Fruit fly (Drosophila melanogaster) whole organism, pupa: Measurements from ENCODE around the gene CG10116.

Experiments
- CG10348 ChIP-seq: fragments of 200-800 bp; sonication (Bioruptor generic); IDR thresholded peaks from 2 replicates; pipeline ENCODE4 v1.3.6; 2022; ENCODE audit warnings: missing biosample characterization, missing genetic modification characterization
- CG12605 ChIP-seq: fragments of 200-800 bp; sonication (Bioruptor generic); IDR thresholded peaks from 2 replicates; pipeline ENCODE4 v1.3.6; 2022; ENCODE audit warnings: missing biosample characterization, missing genetic modification characterization
- CG13204 ChIP-seq: fragments of 200-800 bp; sonication (Bioruptor generic); optimal IDR thresholded peaks from 2 replicates; lab custom pipeline; 2018; ENCODE audit warnings: missing biosample characterization, mild to moderate bottlenecking, missing genetic modification characterization, moderate library complexity
- CG14655 ChIP-seq: fragments of 200-800 bp; sonication (Bioruptor generic); optimal IDR thresholded peaks from 3 replicates; lab custom pipeline; 2017; ENCODE audit warnings: mild to moderate bottlenecking, missing biosample characterization, missing genetic modification reagents, missing genetic modification characterization
- CG15710 ChIP-seq: fragments of 200-800 bp; sonication (Bioruptor generic); optimal IDR thresholded peaks from 2 replicates; lab custom pipeline; 2018; ENCODE audit warnings: missing biosample characterization, mild to moderate bottlenecking, missing genetic modification characterization, moderate library complexity
- CG17806 ChIP-seq: fragments of 200-800 bp; sonication (Bioruptor generic); optimal IDR thresholded peaks from 2 replicates; lab custom pipeline; 2018; ENCODE audit warnings: missing biosample characterization, mild to moderate bottlenecking, missing genetic modification characterization, moderate library complexity
- CG32121 ChIP-seq: fragments of 200-800 bp; sonication (Bioruptor generic); IDR thresholded peaks from 2 replicates; pipeline ENCODE4 v1.3.6; 2022; ENCODE audit warnings: missing biosample characterization, missing genetic modification characterization
- CG34367 ChIP-seq: fragments of 200-800 bp; sonication (Bioruptor generic); optimal IDR thresholded peaks from 2 replicates; lab custom pipeline; 2018; ENCODE audit warnings: missing biosample characterization, mild to moderate bottlenecking, missing genetic modification characterization
- CG4496 ChIP-seq: fragments of 200-800 bp; sonication (Bioruptor generic); IDR thresholded peaks from 3 replicates; pipeline ENCODE4 v1.3.6; 2022; ENCODE audit warnings: missing biosample characterization, missing genetic modification characterization
- CG8159 ChIP-seq: fragments of 200-800 bp; sonication (Bioruptor generic); optimal IDR thresholded peaks from 3 replicates; lab custom pipeline; 2018; ENCODE audit warnings: missing biosample characterization, mild to moderate bottlenecking, missing genetic modification characterization, moderate library complexity
- CG8301 ChIP-seq: fragments of 200-800 bp; sonication (Bioruptor generic); optimal IDR thresholded peaks from 2 replicates; lab custom pipeline; 2018; ENCODE audit warnings: missing biosample characterization, mild to moderate bottlenecking, missing genetic modification characterization
- CG9948 ChIP-seq: fragments of 200-800 bp; sonication (Bioruptor generic); optimal IDR thresholded peaks from 2 replicates; lab custom pipeline; 2018; ENCODE audit warnings: missing biosample characterization, mild to moderate bottlenecking, missing genetic modification characterization, moderate library complexity
- D1 ChIP-seq: fragments of 200-800 bp; sonication (Bioruptor generic); optimal IDR thresholded peaks from 2 replicates; lab custom pipeline; 2018; ENCODE audit warnings: missing biosample characterization, mild to moderate bottlenecking, missing genetic modification characterization, moderate library complexity
- EcR ChIP-seq: fragments of 200-800 bp; sonication (Bioruptor generic); optimal IDR thresholded peaks from 3 replicates; lab custom pipeline; 2019; ENCODE audit warnings: missing biosample characterization, missing genetic modification characterization, mild to moderate bottlenecking, moderate library complexity, missing genetic modification reagents
- Ets98B ChIP-seq: fragments of 200-800 bp; sonication (Bioruptor generic); IDR thresholded peaks from 2 replicates; pipeline ENCODE4 v1.3.6; 2022; ENCODE audit warnings: missing biosample characterization, missing genetic modification characterization
- Pif1A ChIP-seq: fragments of 200-800 bp; sonication (Bioruptor generic); optimal IDR thresholded peaks from 3 replicates; lab custom pipeline; 2016; ENCODE audit warnings: missing biosample characterization, missing genetic modification characterization
- Pif1B ChIP-seq: fragments of 200-800 bp; sonication (Bioruptor generic); optimal IDR thresholded peaks from 3 replicates; lab custom pipeline; 2016; ENCODE audit warnings: missing biosample characterization, missing genetic modification characterization
- Snoo ChIP-seq: fragments of 200-800 bp; sonication (Bioruptor generic); optimal IDR thresholded peaks from 3 replicates; lab custom pipeline; 2017; ENCODE audit warnings: missing biosample characterization, mild to moderate bottlenecking, missing genetic modification characterization, inconsistent platforms
- fd96Ca ChIP-seq: fragments of 200-800 bp; sonication (Bioruptor generic); IDR thresholded peaks from 3 replicates; pipeline ENCODE4 v1.3.6; 2022; ENCODE audit warnings: missing biosample characterization, missing genetic modification characterization
- gl ChIP-seq: fragments of 200-800 bp; sonication (Bioruptor generic); optimal IDR thresholded peaks from 2 replicates; lab custom pipeline; 2018; ENCODE audit warnings: missing biosample characterization, mild to moderate bottlenecking, missing genetic modification characterization
- rn ChIP-seq: fragments of 200-800 bp; sonication (Bioruptor generic); IDR thresholded peaks from 2 replicates; pipeline ENCODE4 v1.3.6; 2022; ENCODE audit warnings: missing biosample characterization, missing genetic modification characterization

The CG10116 gene

DNA sequence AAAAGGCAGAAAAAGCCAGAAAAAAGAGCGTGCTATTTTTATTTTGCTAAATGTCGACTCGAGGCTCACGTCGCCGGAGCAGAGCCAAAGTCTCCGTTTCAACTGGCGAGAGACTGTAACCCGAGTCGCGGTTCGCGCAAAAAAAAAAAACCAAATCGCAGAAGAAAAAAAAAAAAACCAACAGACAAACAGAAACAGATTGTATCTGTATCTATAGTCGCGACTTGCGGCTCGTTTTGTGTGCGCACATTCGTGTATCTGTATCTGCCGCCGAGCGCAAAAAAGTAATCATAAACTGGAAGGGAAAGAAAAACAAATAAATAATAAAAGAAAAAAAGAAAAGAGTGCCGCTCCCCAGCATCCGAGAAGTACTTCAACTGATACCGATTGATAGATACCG, 38.0 kb upstream of the CG10116 start:
- TF ChIP-seq CG13204 (peak; percentile 93), CG8301 (peak; percentile 68), CG9948 (tag; lab: Kevin White, UChicago) (peak; percentile 73), CG17806 (tag; lab: Kevin White, UChicago) (peak; percentile 82), CG8159 (tag; lab: Kevin White, UChicago) (peak; percentile 80), CG12605 (GFP tag; lab: Robert Waterston, UW) (peak; percentile 99), fd96Ca (peak; percentile 91), CG34367 (tag; lab: Kevin White, UChicago) (peak; percentile 85), Ets98B (GFP tag; lab: Robert Waterston, UW) (peak; percentile 89), CG10348 (GFP tag; lab: Robert Waterston, UW) (no peak), CG32121 (GFP tag; lab: Robert Waterston, UW) (peak; percentile 79), EcR (GFP tag; lab: Kevin White, UChicago) (no peak), D1 (tag; lab: Kevin White, UChicago) (peak; percentile 37), Pif1A (peak; percentile 96), Snoo (tag; lab: Kevin White, UChicago) (peak; percentile 54), rn (GFP tag; lab: Robert Waterston, UW) (peak; percentile 86), Pif1B (GFP tag; lab: Kevin White, UChicago) (peak; percentile 92), CG4496 (GFP tag; lab: Robert Waterston, UW) (peak; percentile 96), CG14655 (GFP tag; lab: Kevin White, UChicago) (peak; percentile 80), CG15710 (tag; lab: Kevin White, UChicago) (peak; percentile 84), gl (peak; percentile 96)

DNA sequence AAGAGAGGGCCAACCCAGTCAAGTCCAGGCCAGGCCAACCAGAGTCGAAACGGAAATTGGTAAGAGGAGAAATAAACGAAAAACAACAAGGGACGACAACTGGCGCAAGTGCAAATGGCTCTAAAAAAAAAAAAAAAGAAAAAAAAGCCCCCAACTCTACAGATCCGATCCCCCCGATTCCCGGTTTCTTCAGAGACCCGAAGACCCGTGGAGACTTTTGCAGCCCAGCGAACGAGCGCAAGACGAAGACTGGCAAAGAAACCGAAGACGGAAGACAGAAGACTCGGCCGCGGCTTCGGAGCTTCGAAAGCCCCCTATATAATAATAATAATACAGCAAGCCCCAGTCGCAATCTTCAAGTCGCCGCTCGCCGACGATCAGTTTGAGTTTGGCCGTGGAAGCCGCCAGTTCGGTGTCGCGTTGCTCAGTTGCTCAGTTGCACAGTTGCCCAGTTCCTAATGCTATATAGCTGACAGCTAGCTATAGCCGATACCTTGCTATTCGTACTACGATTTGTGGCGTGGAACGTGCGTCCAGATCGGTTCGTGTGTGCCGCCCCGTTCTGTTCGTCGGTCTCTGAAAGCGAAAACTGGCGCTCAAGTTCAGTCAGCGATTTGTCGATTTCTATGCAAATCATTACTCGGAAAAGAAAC, 37.5 kb upstream of the CG10116 start:
- TF ChIP-seq CG8301, result peak; percentile 5
- TF ChIP-seq Pif1A, result peak; percentile 86
- no peak for TF ChIP-seq D1 (tag; lab: Kevin White, UChicago)
- TF ChIP-seq CG10348 (GFP tag; lab: Robert Waterston, UW), result no peak
- TF ChIP-seq CG17806 (tag; lab: Kevin White, UChicago), result peak; percentile 35
- peak; percentile 63 for TF ChIP-seq EcR (GFP tag; lab: Kevin White, UChicago)
- peak; percentile 60 for TF ChIP-seq gl
- peak; percentile 37; the same call in 1 of the 2 replicates for TF ChIP-seq CG12605 (GFP tag; lab: Robert Waterston, UW)
- TF ChIP-seq fd96Ca, result peak; percentile 16; the same call in 1 of the 3 replicates
- TF ChIP-seq CG32121 (GFP tag; lab: Robert Waterston, UW), result peak; percentile 14; the same call in 1 of the 2 replicates
- peak; percentile 59 for TF ChIP-seq CG9948 (tag; lab: Kevin White, UChicago)
- peak; percentile 81 for TF ChIP-seq Pif1B (GFP tag; lab: Kevin White, UChicago)
- peak; percentile 21; the same call in 1 of the 2 replicates for TF ChIP-seq rn (GFP tag; lab: Robert Waterston, UW)
- peak; percentile 70 for TF ChIP-seq Snoo (tag; lab: Kevin White, UChicago)
- TF ChIP-seq CG15710 (tag; lab: Kevin White, UChicago), result peak; percentile 55
- peak; percentile 54 for TF ChIP-seq CG34367 (tag; lab: Kevin White, UChicago)
- peak; percentile 62 for TF ChIP-seq CG8159 (tag; lab: Kevin White, UChicago)
- peak; percentile 65; the same call in 2 of the 3 replicates for TF ChIP-seq CG4496 (GFP tag; lab: Robert Waterston, UW)
- TF ChIP-seq CG14655 (GFP tag; lab: Kevin White, UChicago), result peak; percentile 37
- TF ChIP-seq Ets98B (GFP tag; lab: Robert Waterston, UW), result peak; percentile 45; the same call in 1 of the 2 replicates
- TF ChIP-seq CG13204, result peak; percentile 85

DNA sequence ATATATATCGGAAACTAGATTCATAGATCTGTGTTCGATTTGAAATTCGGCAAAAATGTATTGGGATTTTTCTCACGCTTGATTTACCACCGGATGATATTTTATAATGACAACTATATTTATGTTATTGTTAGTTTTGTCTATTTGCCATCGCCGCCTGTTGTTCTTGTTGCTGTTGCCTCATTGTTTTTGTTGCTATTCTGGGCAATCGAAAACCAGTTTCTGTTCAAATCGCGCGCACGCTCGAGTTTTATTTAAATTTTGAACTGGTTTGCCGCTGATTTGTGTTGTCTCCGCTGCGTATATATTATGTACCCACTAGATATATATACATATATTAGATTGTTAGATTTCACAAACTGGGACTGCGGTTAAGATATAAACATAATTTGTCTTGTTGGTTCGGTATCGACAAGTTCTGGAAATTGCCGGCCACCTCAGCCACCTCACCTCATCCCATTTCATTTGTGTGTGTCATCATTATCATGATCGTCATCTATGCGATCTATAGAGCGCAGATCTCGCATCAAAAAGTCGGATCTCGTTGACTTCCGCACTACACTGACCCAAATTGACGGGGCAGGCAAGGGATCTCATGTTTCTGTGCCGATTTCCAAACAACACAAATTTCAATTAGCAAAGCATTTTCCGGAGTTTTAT, 33.8 kb upstream of the CG10116 start:
- TF ChIP-seq EcR (GFP tag; lab: Kevin White, UChicago) (no peak), rn (GFP tag; lab: Robert Waterston, UW) (no peak), CG4496 (GFP tag; lab: Robert Waterston, UW) (no peak), CG10348 (GFP tag; lab: Robert Waterston, UW) (no peak), CG13204 (no peak), CG12605 (GFP tag; lab: Robert Waterston, UW) (no peak), Snoo (tag; lab: Kevin White, UChicago) (no peak), CG9948 (tag; lab: Kevin White, UChicago) (no peak), Pif1B (GFP tag; lab: Kevin White, UChicago) (no peak), CG8159 (tag; lab: Kevin White, UChicago) (no peak), CG34367 (tag; lab: Kevin White, UChicago) (no peak), CG14655 (GFP tag; lab: Kevin White, UChicago) (no peak), Pif1A (no peak), CG15710 (tag; lab: Kevin White, UChicago) (no peak), D1 (tag; lab: Kevin White, UChicago) (no peak), Ets98B (GFP tag; lab: Robert Waterston, UW) (no peak), CG32121 (GFP tag; lab: Robert Waterston, UW) (no peak)

DNA sequence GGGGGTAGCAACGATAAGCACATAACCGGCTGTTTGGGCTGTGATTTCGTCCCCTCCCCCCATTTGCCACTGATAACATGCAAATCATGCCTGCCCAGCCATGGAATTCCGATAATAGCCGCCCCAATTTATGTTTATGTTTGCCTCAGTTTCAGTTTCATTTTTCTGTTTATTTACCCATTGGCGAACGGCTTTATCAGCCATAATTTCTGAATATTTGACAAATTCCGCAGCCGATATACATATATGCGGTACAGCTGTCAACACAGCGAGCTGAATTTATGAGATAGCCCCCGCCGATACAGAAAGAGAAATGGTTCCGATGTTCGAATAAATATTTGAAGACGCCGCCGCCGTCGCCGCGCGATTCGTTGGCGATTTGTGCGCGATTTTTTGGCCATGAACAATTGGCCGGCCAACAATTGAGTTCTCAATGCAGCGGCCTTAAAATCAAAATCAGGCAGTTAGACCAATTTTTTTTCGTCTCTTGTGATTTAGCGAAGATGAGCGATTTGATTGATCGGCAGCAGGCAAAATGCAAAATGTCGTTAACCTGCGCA, 32.2 kb upstream of the CG10116 start:
- TF ChIP-seq CG13204 (no peak), Ets98B (GFP tag; lab: Robert Waterston, UW) (no peak), D1 (tag; lab: Kevin White, UChicago) (no peak), CG8301 (no peak), CG14655 (GFP tag; lab: Kevin White, UChicago) (no peak), CG4496 (GFP tag; lab: Robert Waterston, UW) (no peak; the same call in 2 of the 3 replicates), CG9948 (tag; lab: Kevin White, UChicago) (no peak), Snoo (tag; lab: Kevin White, UChicago) (no peak), CG17806 (tag; lab: Kevin White, UChicago) (no peak), CG34367 (tag; lab: Kevin White, UChicago) (no peak), fd96Ca (no peak), CG32121 (GFP tag; lab: Robert Waterston, UW) (no peak), CG8159 (tag; lab: Kevin White, UChicago) (no peak), CG10348 (GFP tag; lab: Robert Waterston, UW) (no peak), gl (no peak), Pif1B (GFP tag; lab: Kevin White, UChicago) (no peak), EcR (GFP tag; lab: Kevin White, UChicago) (no peak), CG12605 (GFP tag; lab: Robert Waterston, UW) (no peak), rn (GFP tag; lab: Robert Waterston, UW) (no peak)
- TF ChIP-seq, all 21 proteins: peak for 0
